Worm (Caenorhabditis elegans): ENCODE results near the gene arp-6.

arp-6 gene

ce11 chrII:8027663-8028062 lies 9.5 kb downstream of the arp-6 start, which contains the start of gene swsn-7:
swsn-7 (minus strand) TSS chrII:8027763.
- TF ChIP-seq ceh-39 (tag; optimal IDR thresholded peaks at IDR 0.05) (no peak), ceh-43 (GFP tag; optimal IDR thresholded peaks at IDR 0.05) (no peak), ztf-11 (tag; optimal IDR thresholded peaks at IDR 0.05) (no peak), hlh-1 (tag; optimal IDR thresholded peaks at IDR 0.05) (no peak), nhr-76 (tag; optimal IDR thresholded peaks at IDR 0.05) (no peak), cnd-1 (tag; optimal IDR thresholded peaks at IDR 0.05) (no peak), nhr-12 (tag; optimal IDR thresholded peaks at IDR 0.05) (no peak), bed-3 (GFP tag; optimal IDR thresholded peaks at IDR 0.05) (no peak), flh-1 (GFP tag; optimal IDR thresholded peaks at IDR 0.05) (no peak), sem-2 (GFP tag; optimal IDR thresholded peaks at IDR 0.05) (no peak), blmp-1 (tag; optimal IDR thresholded peaks at IDR 0.05) (no peak), nhr-237 (tag; optimal IDR thresholded peaks at IDR 0.05) (no peak), tbx-8 (GFP tag; optimal IDR thresholded peaks at IDR 0.05) (no peak), M03D4.4 (tag; optimal IDR thresholded peaks at IDR 0.05) (no peak), pha-4 (tag; optimal IDR thresholded peaks at IDR 0.05) (no peak), lin-32 (GFP tag; optimal IDR thresholded peaks at IDR 0.05) (no peak), elt-3 (tag; optimal IDR thresholded peaks at IDR 0.05) (no peak), snpc-4 (tag; optimal IDR thresholded peaks at IDR 0.05) (no peak), mep-1 (tag; optimal IDR thresholded peaks at IDR 0.05) (no peak)

DNA sequence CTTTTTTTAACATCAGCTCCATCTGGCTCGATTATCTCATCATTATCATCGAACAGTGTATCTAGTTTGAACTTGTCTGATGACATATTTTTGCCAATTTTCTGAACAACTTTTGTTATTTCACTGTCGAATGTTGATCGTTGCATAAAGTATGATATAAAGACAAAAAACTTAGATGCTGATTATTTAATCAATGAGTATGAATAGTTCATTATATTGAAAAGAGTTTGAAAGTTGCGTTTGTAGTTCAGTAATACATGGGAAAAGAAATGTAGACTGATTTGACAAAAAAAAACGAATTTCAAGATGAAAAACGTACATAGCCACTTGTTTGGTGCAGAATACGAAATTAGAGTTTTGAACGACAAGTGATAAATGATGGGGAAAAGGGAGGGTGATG lies 14.7 kb downstream of the arp-6 start, which contains the start of gene hda-2:
Gene hda-2, minus strand, starts transcription at position 101 of the 400 bp plus-strand sequence.
- TF ChIP-seq lsy-2 (tag; optimal IDR thresholded peaks at IDR 0.05), result no peak

- TF ChIP-seq sem-2 (GFP tag; optimal IDR thresholded peaks at IDR 0.05) (no peak), snpc-4 (tag; optimal IDR thresholded peaks at IDR 0.05) (no peak), lin-32 (GFP tag; optimal IDR thresholded peaks at IDR 0.05) (no peak), unc-120 (tag; optimal IDR thresholded peaks at IDR 0.05; ENCODE audit: poor library complexity, severe bottlenecking) (no peak), lsy-2 (tag; optimal IDR thresholded peaks at IDR 0.05) (no peak)
These were observed 16.5 kb downstream of the arp-6 start for ce11 chrII:8020580-8021044.

- TF ChIP-seq lsy-2 (tag; optimal IDR thresholded peaks at IDR 0.05) (no peak), ceh-43 (GFP tag; optimal IDR thresholded peaks at IDR 0.05) (no peak), ztf-11 (tag; optimal IDR thresholded peaks at IDR 0.05) (no peak), nhr-12 (tag; optimal IDR thresholded peaks at IDR 0.05) (no peak), lin-32 (GFP tag; optimal IDR thresholded peaks at IDR 0.05) (no peak), sem-2 (GFP tag; optimal IDR thresholded peaks at IDR 0.05) (no peak), nhr-237 (tag; optimal IDR thresholded peaks at IDR 0.05) (no peak), elt-1 (tag; optimal IDR thresholded peaks at IDR 0.05; ENCODE audit: borderline replicate concordance, insufficient read depth) (no peak), unc-120 (tag; optimal IDR thresholded peaks at IDR 0.05; ENCODE audit: poor library complexity, severe bottlenecking) (no peak), hlh-1 (tag; optimal IDR thresholded peaks at IDR 0.05) (no peak), ces-1 (GFP tag; optimal IDR thresholded peaks at IDR 0.05) (no peak), ham-2 (GFP tag; optimal IDR thresholded peaks at IDR 0.05) (no peak), ceh-83 (GFP tag; optimal IDR thresholded peaks at IDR 0.05) (no peak), lin-13 (tag; optimal IDR thresholded peaks at IDR 0.05) (no peak)
These were observed 19.8 kb downstream of the arp-6 start, which contains the start of gene zyg-11 for ce11 chrII:8017380-8017779. zyg-11 (plus strand) TSS chrII:8017680.

DNA sequence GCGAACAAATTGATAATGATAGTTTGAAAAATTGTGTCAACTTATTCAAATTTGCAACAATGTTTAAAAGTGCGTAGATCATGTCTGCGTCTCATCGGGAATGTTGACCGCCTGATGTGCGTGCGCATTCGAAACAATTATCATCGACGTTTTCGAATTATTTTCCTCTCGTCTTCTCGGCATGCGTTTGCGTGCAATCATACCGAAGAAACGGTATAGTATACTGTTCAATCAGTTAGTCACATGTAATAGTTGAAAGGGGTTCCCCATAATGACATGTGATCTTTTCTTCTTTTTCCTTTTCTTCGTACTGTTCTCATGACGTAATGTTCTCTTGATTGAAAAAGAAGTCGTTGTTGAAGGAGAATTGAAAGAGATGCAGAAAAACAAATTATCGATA lies 20.4 kb downstream of the arp-6 start:
- no peak for TF ChIP-seq elt-1 (tag; optimal IDR thresholded peaks at IDR 0.05; ENCODE audit: borderline replicate concordance, insufficient read depth)
- peak; percentile 2 for TF ChIP-seq zip-8 (tag; optimal IDR thresholded peaks at IDR 0.05)

DNA sequence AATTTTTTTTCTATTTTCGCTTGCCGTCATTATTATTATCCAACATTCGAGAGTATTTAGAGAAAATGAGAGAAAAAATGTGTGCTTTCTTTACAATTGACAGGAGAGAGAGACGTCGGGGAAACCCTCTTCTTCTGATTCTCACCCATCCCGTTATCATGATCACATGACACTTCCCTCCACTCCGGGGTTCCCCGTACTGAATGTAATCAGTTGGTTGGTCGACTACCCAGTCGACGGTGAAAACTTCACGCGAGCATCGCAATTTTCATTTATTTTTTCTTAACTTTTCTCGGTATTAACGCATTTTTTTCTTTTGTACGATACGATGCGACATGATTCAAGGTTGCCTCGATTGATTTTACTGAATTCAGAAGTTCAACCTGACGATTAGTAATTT lies 21.0 kb downstream of the arp-6 start:
- TF ChIP-seq nhr-28 (tag; optimal IDR thresholded peaks at IDR 0.05) (no peak), cnd-1 (tag; optimal IDR thresholded peaks at IDR 0.05) (no peak), tbx-8 (GFP tag; optimal IDR thresholded peaks at IDR 0.05) (no peak), sptf-1 (tag; optimal IDR thresholded peaks at IDR 0.05) (no peak), mep-1 (tag; optimal IDR thresholded peaks at IDR 0.05) (no peak), pha-4 (tag; optimal IDR thresholded peaks at IDR 0.05) (no peak)
